Worm (Caenorhabditis elegans) whole organism, L4 larva: ENCODE data around the gene K11C4.1.

Source experiments
- F26F4.8 ChIP-seq: fragments of 200-800 bp; sonication (Bioruptor generic); conservative IDR thresholded peaks from 2 replicates; pipeline ENCODE4 v1.3.6; 2022; ENCODE audit warnings: missing genetic modification characterization, missing compliant biosample characterization
- F44E2.7 ChIP-seq: fragments of 200-800 bp; sonication (Bioruptor generic); IDR thresholded peaks from 2 replicates; pipeline ENCODE4 v2.1.2; 2022; ENCODE audit warnings: missing genetic modification characterization, missing compliant biosample characterization
- F49E8.2 ChIP-seq: sonication (generic microtip); optimal IDR thresholded peaks from 2 replicates; lab custom pipeline; 2016; ENCODE audit warnings: missing compliant biosample characterization, mild to moderate bottlenecking, missing genetic modification characterization, borderline replicate concordance
- R02D3.7 ChIP-seq: fragments of 150-350 bp; sonication (generic microtip); optimal IDR thresholded peaks from 3 replicates; lab custom pipeline; 2014; ENCODE audit warnings: missing biosample characterization, missing genetic modification characterization
- T20F7.1 ChIP-seq: fragments of 200-800 bp; sonication (Bioruptor generic); optimal IDR thresholded peaks from 2 replicates; lab custom pipeline; 2018; ENCODE audit warnings: mild to moderate bottlenecking, missing genetic modification characterization, missing compliant biosample characterization
- T26A8.4 ChIP-seq: fragments of 200-800 bp; sonication (Bioruptor generic); IDR thresholded peaks from 2 replicates; pipeline ENCODE4 v1.3.6; 2022; ENCODE audit warnings: missing genetic modification characterization, missing compliant biosample characterization
- Y48G9A.11 ChIP-seq: fragments of 200-800 bp; sonication (Bioruptor generic); IDR thresholded peaks from 2 replicates; pipeline ENCODE4 v1.3.6; 2022; ENCODE audit warnings: missing genetic modification reagents, missing genetic modification characterization, missing compliant biosample characterization
- Y75B8A.6 ChIP-seq: fragments of 200-800 bp; sonication (Bioruptor generic); IDR thresholded peaks from 2 replicates; pipeline ENCODE4 v1.3.6; 2022; ENCODE audit warnings: missing genetic modification reagents, missing genetic modification characterization, missing compliant biosample characterization
- ZK337.2 ChIP-seq: fragments of 200-800 bp; sonication (Bioruptor generic); IDR thresholded peaks from 2 replicates; pipeline ENCODE4 v1.3.6; 2022; ENCODE audit warnings: missing genetic modification reagents, missing genetic modification characterization, missing compliant biosample characterization
- ZK546.5 ChIP-seq, 2 experiments: sonication (generic microtip); optimal IDR thresholded peaks; 2 replicates each; lab custom pipeline; 2017; ENCODE audit warnings: missing biosample characterization in 2 of 2, missing genetic modification characterization in 2 of 2
- aha-1 ChIP-seq: fragments of 150-350 bp; peaks from one replicate; lab custom pipeline; 2014; ENCODE audit warnings: missing biosample characterization, missing genetic modification characterization
- aly-2 ChIP-seq: sonication (generic microtip); optimal IDR thresholded peaks from 2 replicates; lab custom pipeline; 2018; ENCODE audit warnings: missing biosample characterization, missing genetic modification characterization
- arid-1 ChIP-seq: fragments of 200-800 bp; sonication (Bioruptor generic); conservative IDR thresholded peaks from 2 replicates; pipeline ENCODE4 v1.3.6; 2022; ENCODE audit warnings: missing genetic modification reagents, missing genetic modification characterization, missing compliant biosample characterization
- ceh-20 ChIP-seq: fragments of 200-800 bp; sonication (Bioruptor generic); IDR thresholded peaks from 2 replicates; pipeline ENCODE4 v1.3.6; 2022; ENCODE audit warnings: missing genetic modification reagents, missing genetic modification characterization, missing compliant biosample characterization
- ceh-28 ChIP-seq: fragments of 150-350 bp; optimal IDR thresholded peaks from 2 replicates; lab custom pipeline; 2014; ENCODE audit warnings: missing biosample characterization, missing genetic modification reagents, missing genetic modification characterization
- ceh-32 ChIP-seq: sonication (generic microtip); optimal IDR thresholded peaks from 2 replicates; lab custom pipeline; 2016; ENCODE audit warnings: mild to moderate bottlenecking, missing genetic modification characterization, missing compliant biosample characterization; ENCODE audit not compliant: poor library complexity
- ceh-44 ChIP-seq: fragments of 200-800 bp; sonication (Bioruptor generic); IDR thresholded peaks from 2 replicates; pipeline ENCODE4 v1.3.6; 2022; ENCODE audit warnings: missing genetic modification reagents, missing genetic modification characterization, missing compliant biosample characterization
- ceh-82 ChIP-seq: sonication (generic microtip); optimal IDR thresholded peaks from 2 replicates; lab custom pipeline; 2017; ENCODE audit warnings: missing biosample characterization, missing genetic modification characterization
- ces-1 ChIP-seq: fragments of 150-350 bp; sonication (generic microtip); optimal IDR thresholded peaks from 4 replicates; lab custom pipeline; 2014; ENCODE audit warnings: missing biosample characterization, missing genetic modification reagents, missing genetic modification characterization
- ctbp-1 ChIP-seq: fragments of 200-800 bp; sonication (Bioruptor generic); IDR thresholded peaks from 2 replicates; pipeline ENCODE4 v1.3.6; 2022; ENCODE audit warnings: missing genetic modification reagents, missing genetic modification characterization, missing compliant biosample characterization
- daf-12 ChIP-seq: fragments of 150-350 bp; optimal IDR thresholded peaks from 2 replicates; lab custom pipeline; 2014; ENCODE audit warnings: missing biosample characterization, missing genetic modification reagents, missing genetic modification characterization
- daf-8 ChIP-seq: fragments of 200-800 bp; sonication (Bioruptor generic); IDR thresholded peaks from 2 replicates; pipeline ENCODE4 v1.3.6; 2022; ENCODE audit warnings: missing genetic modification characterization, missing compliant biosample characterization
- dpl-1 ChIP-seq: fragments of 150-350 bp; optimal IDR thresholded peaks from 2 replicates; lab custom pipeline; 2014; ENCODE audit warnings: missing biosample characterization, missing genetic modification reagents, missing genetic modification characterization
- dve-1 ChIP-seq: sonication (generic microtip); optimal IDR thresholded peaks from 2 replicates; lab custom pipeline; 2017; ENCODE audit warnings: antibody characterized with exemption, mild to moderate bottlenecking, missing genetic modification characterization, missing compliant biosample characterization; ENCODE audit not compliant: insufficient read depth
- egl-27 ChIP-seq: sonication (generic microtip); optimal IDR thresholded peaks from 3 replicates; lab custom pipeline; 2017; ENCODE audit warnings: missing biosample characterization, missing genetic modification reagents, missing genetic modification characterization
- fos-1 ChIP-seq: fragments of 150-350 bp; optimal IDR thresholded peaks from 2 replicates; lab custom pipeline; 2014; ENCODE audit warnings: missing biosample characterization, missing genetic modification characterization
- hif-1 ChIP-seq, 2 experiments: sonication (generic microtip); optimal IDR thresholded peaks; 2 replicates each; lab custom pipeline; 2016 to 2017; ENCODE audit warnings: missing compliant biosample characterization in 2 of 2, missing genetic modification characterization in 2 of 2, missing genetic modification reagents in 2 of 2, missing genotype in 2 of 2, mild to moderate bottlenecking in 1 of 2
- hlh-30 ChIP-seq: sonication (generic microtip); optimal IDR thresholded peaks from 2 replicates; lab custom pipeline; 2017; ENCODE audit warnings: antibody characterized with exemption, mild to moderate bottlenecking, missing genetic modification characterization, missing compliant biosample characterization; ENCODE audit not compliant: insufficient read depth
- lin-39 ChIP-seq: fragments of 150-350 bp; optimal IDR thresholded peaks from 2 replicates; lab custom pipeline; 2014; ENCODE audit warnings: missing biosample characterization, missing genetic modification reagents, missing genetic modification characterization
- lsy-2 ChIP-seq, 2 experiments: fragments of 150-350 bp in 1 of 2; sonication (generic microtip) in 1 of 2; optimal IDR thresholded peaks; 2 replicates each; lab custom pipeline; 2014 to 2017; ENCODE audit warnings: missing biosample characterization in 2 of 2, missing genetic modification characterization in 2 of 2
- madf-5 ChIP-seq, 2 experiments: fragments of 200-800 bp; sonication (Bioruptor generic); IDR thresholded peaks; 2 replicates each; pipeline ENCODE4 v1.3.6; 2022; ENCODE audit warnings: missing compliant biosample characterization in 2 of 2, missing genetic modification characterization in 2 of 2
- madf-9 ChIP-seq: fragments of 200-800 bp; sonication (Bioruptor generic); conservative IDR thresholded peaks from 2 replicates; pipeline ENCODE4 v1.3.6; 2022; ENCODE audit warnings: missing genetic modification reagents, missing genetic modification characterization, missing compliant biosample characterization
- nhr-25 ChIP-seq: sonication (generic microtip); optimal IDR thresholded peaks from 2 replicates; lab custom pipeline; 2017; ENCODE audit warnings: missing genetic modification characterization, mild to moderate bottlenecking, missing compliant biosample characterization, antibody characterized with exemption, moderate library complexity, borderline replicate concordance; ENCODE audit not compliant: insufficient read depth
- nhr-6 ChIP-seq: fragments of 150-350 bp; optimal IDR thresholded peaks from 2 replicates; lab custom pipeline; 2014; ENCODE audit warnings: missing biosample characterization, missing genetic modification characterization
- nhr-76 ChIP-seq: fragments of 150-350 bp; optimal IDR thresholded peaks from 2 replicates; lab custom pipeline; 2014; ENCODE audit warnings: missing biosample characterization, missing genetic modification characterization
- php-3 ChIP-seq: fragments of 200-800 bp; sonication (Bioruptor generic); IDR thresholded peaks from 2 replicates; pipeline ENCODE4 v1.3.6; 2022; ENCODE audit warnings: missing genetic modification reagents, missing genetic modification characterization, missing compliant biosample characterization
- pqm-1 ChIP-seq: sonication (generic microtip); optimal IDR thresholded peaks from 2 replicates; lab custom pipeline; 2017; ENCODE audit warnings: missing biosample characterization, missing genetic modification characterization
- saeg-2 ChIP-seq: fragments of 200-800 bp; sonication (Bioruptor generic); IDR thresholded peaks from 2 replicates; pipeline ENCODE4 v1.3.6; 2022; ENCODE audit warnings: missing genetic modification reagents, missing genetic modification characterization, missing compliant biosample characterization
- sdz-12 ChIP-seq: fragments of 200-800 bp; sonication (Bioruptor generic); optimal IDR thresholded peaks from 2 replicates; lab custom pipeline; 2018; ENCODE audit warnings: mild to moderate bottlenecking, missing genetic modification characterization, missing compliant biosample characterization
- skn-1 ChIP-seq: fragments of 150-350 bp; optimal IDR thresholded peaks from 2 replicates; lab custom pipeline; 2014; ENCODE audit warnings: missing biosample characterization, missing genetic modification characterization
- snpc-1.2 ChIP-seq: fragments of 200-800 bp; sonication (Bioruptor generic); IDR thresholded peaks from 2 replicates; pipeline ENCODE4 v1.3.6; 2022; ENCODE audit warnings: missing genetic modification reagents, missing genetic modification characterization, missing compliant biosample characterization
- snpc-4 ChIP-seq: fragments of 150-350 bp; optimal IDR thresholded peaks from 2 replicates; lab custom pipeline; 2014; ENCODE audit warnings: missing biosample characterization, missing genetic modification characterization
- spr-1 ChIP-seq: sonication (generic microtip); optimal IDR thresholded peaks from 2 replicates; lab custom pipeline; 2016; ENCODE audit warnings: mild to moderate bottlenecking, missing genetic modification characterization, missing compliant biosample characterization
- tra-1 ChIP-seq: fragments of 200-800 bp; sonication (Bioruptor generic); IDR thresholded peaks from 2 replicates; pipeline ENCODE4 v1.3.6; 2022; ENCODE audit warnings: missing genetic modification reagents, missing genetic modification characterization, missing compliant biosample characterization
- unc-39 ChIP-seq: sonication (generic microtip); optimal IDR thresholded peaks from 2 replicates; lab custom pipeline; 2017; ENCODE audit warnings: missing biosample characterization, missing genetic modification characterization
- vab-7 ChIP-seq: fragments of 200-800 bp; sonication (Bioruptor generic); IDR thresholded peaks from 2 replicates; pipeline ENCODE4 v1.3.6; 2022; ENCODE audit warnings: missing genetic modification reagents, missing genetic modification characterization, missing compliant biosample characterization
- zag-1 ChIP-seq: fragments of 150-350 bp; optimal IDR thresholded peaks from 2 replicates; lab custom pipeline; 2014; ENCODE audit warnings: missing biosample characterization, missing genetic modification characterization
- zfp-3 ChIP-seq: fragments of 200-800 bp; sonication (Bioruptor generic); conservative IDR thresholded peaks from 2 replicates; pipeline ENCODE4 v1.3.6; 2022; ENCODE audit warnings: missing genetic modification reagents, missing genetic modification characterization, missing compliant biosample characterization
- zip-11 ChIP-seq: fragments of 200-800 bp; sonication (Bioruptor generic); IDR thresholded peaks from 2 replicates; pipeline ENCODE4 v1.3.6; 2022; ENCODE audit warnings: missing genetic modification characterization, missing compliant biosample characterization
- zip-2 ChIP-seq: fragments of 150-350 bp; optimal IDR thresholded peaks from 2 replicates; lab custom pipeline; 2014; ENCODE audit warnings: missing biosample characterization, missing genetic modification characterization
- ztf-11 ChIP-seq: fragments of 150-350 bp; optimal IDR thresholded peaks from 2 replicates; lab custom pipeline; 2014; ENCODE audit warnings: missing biosample characterization, missing genetic modification characterization

The K11C4.1 gene

DNA sequence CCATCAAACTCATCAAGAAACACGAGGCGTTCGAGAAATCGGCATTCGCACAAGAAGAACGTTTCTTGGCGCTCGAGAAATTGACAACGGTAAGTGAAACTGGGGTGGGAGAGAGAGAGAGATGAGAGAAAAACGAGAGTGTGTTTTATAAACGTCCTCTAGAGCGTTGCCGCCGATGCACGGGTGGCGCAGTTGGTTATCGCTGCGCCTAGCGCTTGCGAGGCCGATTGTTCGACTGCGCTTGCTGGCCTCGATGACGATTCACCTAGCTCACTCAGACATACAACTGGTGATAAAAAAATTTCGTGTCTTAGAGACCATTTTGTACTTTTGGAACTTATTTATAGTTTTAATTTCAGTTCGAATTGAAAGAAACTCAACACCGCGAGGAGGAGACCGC, 8.0 kb upstream of the K11C4.1 start (continued):
- TF ChIP-seq lin-39 (tag; lab: Kevin White, UChicago) (no peak), pqm-1 (tag; lab: Kevin White, UChicago) (peak; percentile 32), ceh-20 (GFP tag; lab: Robert Waterston, UW) (no peak; the same call in 1 of the 2 replicates), aly-2 (tag; lab: Kevin White, UChicago) (peak; percentile 91), ceh-32 (tag; lab: Kevin White, UChicago) (no peak), dve-1 (tag; lab: Kevin White, UChicago) (peak; percentile 69), spr-1 (peak; percentile 76), unc-39 (tag; lab: Kevin White, UChicago) (no peak), F44E2.7 (GFP tag; lab: Robert Waterston, UW) (0 out of 2 replicates have a peak, but pooled peaks have one; percentile 24), daf-12 (no peak), skn-1 (tag; lab: Kevin White, UChicago) (no peak), R02D3.7 (no peak), sdz-12 (peak; percentile 86), snpc-1.2 (GFP tag; lab: Robert Waterston, UW) (peak; percentile 79), madf-5 (GFP tag; IDR thresholded peaks at IDR 0.05; lab: Robert Waterston, UW) (peak in 1 of 2 experiments; percentile 79; a peak in 1 of 4 replicates), ztf-11 (no peak), dpl-1 (peak; percentile 12), zip-2 (tag; lab: Kevin White, UChicago) (no peak), zip-11 (peak; percentile 59; the same call in 1 of the 2 replicates), arid-1 (GFP tag; lab: Robert Waterston, UW) (peak; percentile 66), T26A8.4 (GFP tag; lab: Robert Waterston, UW) (peak; percentile 80), vab-7 (GFP tag; lab: Robert Waterston, UW) (peak; percentile 91), Y48G9A.11 (peak; percentile 83), nhr-76 (tag; lab: Kevin White, UChicago) (no peak), ceh-28 (no peak), aha-1 (tag; lab: Kevin White, UChicago) (peak; percentile 95), ceh-82 (tag; lab: Kevin White, UChicago) (no peak), lsy-2 (tag; optimal IDR thresholded peaks at IDR 0.05; lab: Kevin White, UChicago) (peak in 1 of 2 experiments; percentile 49), Y75B8A.6 (GFP tag; lab: Robert Waterston, UW) (0 out of 2 replicates have a peak, but pooled peaks have one; percentile 38), nhr-6 (tag; lab: Kevin White, UChicago) (no peak), tra-1 (peak; percentile 71), ZK546.5 (tag; optimal IDR thresholded peaks at IDR 0.05; lab: Kevin White, UChicago) (no peak), hlh-30 (no peak), F26F4.8 (GFP tag; lab: Robert Waterston, UW) (peak; percentile 71), zag-1 (tag; lab: Kevin White, UChicago) (no peak), saeg-2 (GFP tag; lab: Robert Waterston, UW) (no peak), ceh-44 (GFP tag; lab: Robert Waterston, UW) (peak; percentile 16; the same call in 1 of the 2 replicates), ZK337.2 (GFP tag; lab: Robert Waterston, UW) (no peak), hif-1 (tag; optimal IDR thresholded peaks at IDR 0.05; lab: Kevin White, UChicago) (peak in 1 of 2 experiments; percentile 53), daf-8 (no peak), php-3 (GFP tag; lab: Robert Waterston, UW) (0 out of 2 replicates have a peak, but pooled peaks have one; percentile 21), ces-1 (GFP tag; lab: Kevin White, UChicago) (no peak), egl-27 (tag; lab: Kevin White, UChicago) (no peak), T20F7.1 (GFP tag; lab: Kevin White, UChicago) (no peak), fos-1 (tag; lab: Kevin White, UChicago) (no peak), ctbp-1 (peak; percentile 73), madf-9 (GFP tag; lab: Robert Waterston, UW) (peak; percentile 74), nhr-25 (peak; percentile 0), zfp-3 (GFP tag; lab: Robert Waterston, UW) (peak; percentile 62; the same call in 1 of the 2 replicates), F49E8.2 (tag; lab: Kevin White, UChicago) (peak; percentile 55), snpc-4 (tag; lab: Kevin White, UChicago) (no peak)
